Worm (Caenorhabditis elegans): ENCODE measurements around the gene C09B9.85.

Gene C09B9.85

ce11 chrIV:4992089-4992488 is 33.5 kb downstream of the C09B9.85 start, which contains the start of gene str-162:
str-162 (plus strand) TSS chrIV:4992389.
- TF ChIP-seq lsy-2 (tag; optimal IDR thresholded peaks at IDR 0.05) (no peak), nhr-129 (tag; optimal IDR thresholded peaks at IDR 0.05) (no peak), sma-9 (GFP tag; optimal IDR thresholded peaks at IDR 0.05) (no peak), sma-9 (tag; optimal IDR thresholded peaks at IDR 0.05) (no peak), dmd-4 (tag; optimal IDR thresholded peaks at IDR 0.05) (no peak), mbf-1 (tag; optimal IDR thresholded peaks at IDR 0.05) (no peak), sem-4 (tag; optimal IDR thresholded peaks at IDR 0.05) (no peak), skn-1 (tag; optimal IDR thresholded peaks at IDR 0.05) (no peak), elt-3 (tag; optimal IDR thresholded peaks at IDR 0.05) (no peak), ztf-4 (tag; optimal IDR thresholded peaks at IDR 0.05) (no peak), egl-27 (tag; optimal IDR thresholded peaks at IDR 0.05) (no peak), nhr-12 (tag; optimal IDR thresholded peaks at IDR 0.05) (no peak), ztf-1 (GFP tag; conservative IDR thresholded peaks at IDR 0.05) (no peak), R02D3.7 (tag; optimal IDR thresholded peaks at IDR 0.05) (no peak), nhr-21 (tag; optimal IDR thresholded peaks at IDR 0.05) (no peak), ceh-16 (tag; optimal IDR thresholded peaks at IDR 0.05) (no peak), sma-3 (GFP tag; optimal IDR thresholded peaks at IDR 0.05) (no peak), lin-13 (GFP tag; optimal IDR thresholded peaks at IDR 0.05) (no peak), alr-1 (tag; optimal IDR thresholded peaks at IDR 0.05) (no peak), ztf-11 (tag; optimal IDR thresholded peaks at IDR 0.05) (no peak), zag-1 (tag; optimal IDR thresholded peaks at IDR 0.05) (no peak)

- TF ChIP-seq ztf-1 (GFP tag; conservative IDR thresholded peaks at IDR 0.05) (no peak), lin-13 (GFP tag; optimal IDR thresholded peaks at IDR 0.05) (no peak), fos-1 (tag; optimal IDR thresholded peaks at IDR 0.05) (no peak), mdl-1 (tag; optimal IDR thresholded peaks at IDR 0.05) (no peak), ztf-11 (tag; optimal IDR thresholded peaks at IDR 0.05) (no peak), sem-4 (tag; optimal IDR thresholded peaks at IDR 0.05) (no peak), alr-1 (tag; optimal IDR thresholded peaks at IDR 0.05) (no peak), sma-9 (GFP tag; optimal IDR thresholded peaks at IDR 0.05) (no peak), sma-9 (tag; optimal IDR thresholded peaks at IDR 0.05) (no peak), crh-2 (tag; optimal IDR thresholded peaks at IDR 0.05) (no peak), ceh-82 (tag; optimal IDR thresholded peaks at IDR 0.05) (no peak), unc-55 (GFP tag; optimal IDR thresholded peaks at IDR 0.05) (no peak), skn-1 (tag; optimal IDR thresholded peaks at IDR 0.05) (no peak), C34F6.9 (tag; optimal IDR thresholded peaks at IDR 0.05) (no peak), zag-1 (tag; optimal IDR thresholded peaks at IDR 0.05) (no peak), ama-1 (optimal IDR thresholded peaks at IDR 0.05) (no peak), nhr-6 (tag; optimal IDR thresholded peaks at IDR 0.05) (no peak), unc-62 (GFP tag; optimal IDR thresholded peaks at IDR 0.05) (no peak), nhr-11 (tag; optimal IDR thresholded peaks at IDR 0.05) (no peak)
Measured at ce11 chrIV:4988531-4988930, 37.0 kb downstream of the C09B9.85 start, which contains the start of gene E03H12.7. E03H12.7 (minus strand) TSS chrIV:4988631.

ce11 chrIV:4986246-4986645 is 39.3 kb downstream of the C09B9.85 start, which contains the start of gene clec-177:
clec-177 (plus strand) TSS chrIV:4986546.
- TF ChIP-seq ceh-82 (tag; optimal IDR thresholded peaks at IDR 0.05), result no peak

ce11 chrIV:4983746-4984145 is 41.8 kb downstream of the C09B9.85 start, which contains the start of gene clec-176:
clec-176 (plus strand) TSS chrIV:4984046.
- no peak for TF ChIP-seq nhr-12 (tag; optimal IDR thresholded peaks at IDR 0.05)
- no peak for TF ChIP-seq nhr-25 (tag; optimal IDR thresholded peaks at IDR 0.05)
- no peak for TF ChIP-seq elt-1 (tag; optimal IDR thresholded peaks at IDR 0.05)

DNA sequence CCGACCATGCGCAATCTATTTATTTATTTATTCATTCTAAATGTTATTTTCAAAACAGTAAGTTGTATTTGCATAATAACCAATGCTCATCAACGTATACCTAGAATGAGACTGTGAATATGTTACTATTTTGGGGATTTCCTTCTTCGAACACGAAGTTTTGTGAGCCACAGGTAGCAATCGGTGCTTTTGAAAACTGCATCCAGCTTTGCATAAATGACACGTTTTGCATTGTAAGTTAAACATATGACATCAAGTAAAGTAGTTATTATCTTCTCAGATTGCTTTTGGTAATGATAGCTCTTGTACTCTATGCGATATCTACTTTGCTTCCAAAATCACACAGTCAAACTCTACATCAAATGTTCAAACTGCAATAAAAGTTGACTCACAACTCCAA is 43.1 kb downstream of the C09B9.85 start, which contains the start of gene E03H12.4:
Gene E03H12.4, plus strand, starts transcription at position 120 of the 400 bp plus-strand sequence.
- no peak for TF ChIP-seq unc-62 (GFP tag; optimal IDR thresholded peaks at IDR 0.05)
- TF ChIP-seq R02D3.7 (tag; optimal IDR thresholded peaks at IDR 0.05), result no peak
- TF ChIP-seq zag-1 (tag; optimal IDR thresholded peaks at IDR 0.05), result no peak
- no peak for TF ChIP-seq ceh-16 (tag; optimal IDR thresholded peaks at IDR 0.05)
- TF ChIP-seq nhr-129 (tag; optimal IDR thresholded peaks at IDR 0.05), result no peak
- no peak for TF ChIP-seq nhr-23 (tag; optimal IDR thresholded peaks at IDR 0.05)
- no peak for TF ChIP-seq aly-2 (tag; optimal IDR thresholded peaks at IDR 0.05)
- TF ChIP-seq ama-1 (optimal IDR thresholded peaks at IDR 0.05), result no peak
- TF ChIP-seq lin-39 (tag; optimal IDR thresholded peaks at IDR 0.05), result no peak
- no peak for TF ChIP-seq Y55F3AM.14 (GFP tag; optimal IDR thresholded peaks at IDR 0.05)
- TF ChIP-seq blmp-1 (tag; optimal IDR thresholded peaks at IDR 0.05; ENCODE audit: insufficient read depth), result no peak
- TF ChIP-seq nhr-77 (tag; optimal IDR thresholded peaks at IDR 0.05), result no peak
- TF ChIP-seq sma-9 (GFP tag; optimal IDR thresholded peaks at IDR 0.05), result no peak
- no peak for TF ChIP-seq sma-9 (tag; optimal IDR thresholded peaks at IDR 0.05)
- TF ChIP-seq ztf-11 (tag; optimal IDR thresholded peaks at IDR 0.05), result no peak
- no peak for TF ChIP-seq unc-39 (tag; optimal IDR thresholded peaks at IDR 0.05)
- TF ChIP-seq peb-1 (tag; optimal IDR thresholded peaks at IDR 0.05), result no peak

Measured in whole organism, L2 larva.